Worm (Caenorhabditis elegans) whole organism, young adult: ENCODE results near the gene nlp-67.

ENCODE experiments used
- F37B4.10 ChIP-seq: fragments of 200-800 bp; sonication (Bioruptor generic); IDR thresholded peaks from 2 replicates; pipeline ENCODE4 v1.3.6; 2022; ENCODE audit warnings: missing genetic modification characterization, missing compliant biosample characterization
- snpc-3.4 ChIP-seq: sonication (generic microtip); optimal IDR thresholded peaks from 2 replicates; lab custom pipeline; 2017; ENCODE audit warnings: missing genetic modification characterization, mild to moderate bottlenecking, missing compliant biosample characterization, antibody characterized with exemption, moderate library complexity, missing genotype, missing genetic modification reagents

- no peak for TF ChIP-seq snpc-3.4 (tag; lab: Kevin White, UChicago)
- TF ChIP-seq F37B4.10 (GFP tag; lab: Robert Waterston, UW) = no peak
These were observed 11.3 kb upstream of the nlp-67 start for ce11 chrX:16172863-16173262.
